Worm (Caenorhabditis elegans): ENCODE measurements around the gene nlp-66.

DNA sequence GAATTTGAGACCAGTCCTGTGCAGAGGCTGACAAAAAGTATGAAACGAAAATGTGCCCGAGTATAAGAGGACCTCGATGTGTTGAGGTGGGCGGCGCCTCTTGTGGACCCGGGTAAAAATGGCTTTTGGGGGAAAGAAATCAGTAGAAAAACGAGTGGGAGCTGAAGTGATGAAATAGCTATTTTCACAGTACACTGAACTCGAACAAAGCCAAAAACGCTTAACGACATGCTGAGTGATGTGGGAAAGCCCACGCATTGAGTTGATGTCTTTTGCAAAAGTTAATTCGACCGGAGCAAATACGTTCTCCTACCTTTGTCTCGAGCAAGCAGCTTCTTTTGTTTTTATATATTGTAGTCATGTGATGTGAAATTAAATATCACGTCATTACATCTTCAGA is at the start of gene nlp-66:
- no peak for TF ChIP-seq scrt-1 (GFP tag; IDR thresholded peaks at IDR 0.05)
- TF ChIP-seq sea-1 (GFP tag; conservative IDR thresholded peaks at IDR 0.05): no peak
- TF ChIP-seq hmbx-1 (tag; optimal IDR thresholded peaks at IDR 0.05): no peak
- TF ChIP-seq ama-1 (optimal IDR thresholded peaks at IDR 0.05): no peak
- TF ChIP-seq flt-1 (GFP tag; IDR thresholded peaks at IDR 0.05): no peak
- TF ChIP-seq pes-1 (GFP tag; IDR thresholded peaks at IDR 0.05): no peak
- TF ChIP-seq hmg-4 (GFP tag; optimal IDR thresholded peaks at IDR 0.05): no peak
- no peak for TF ChIP-seq hnd-1 (tag; optimal IDR thresholded peaks at IDR 0.05)
- no peak for TF ChIP-seq B0310.2 (tag; optimal IDR thresholded peaks at IDR 0.05)
- TF ChIP-seq tbx-11 (GFP tag; IDR thresholded peaks at IDR 0.05): no peak
- TF ChIP-seq ets-7 (tag; optimal IDR thresholded peaks at IDR 0.05): no peak
